Worm (Caenorhabditis elegans) whole organism, early embryonic: ENCODE results near the gene srlf-21.
"Not testable (repeated sequence)": the region's sequence is repeated elsewhere in the genome, so short reads cannot be mapped to it uniquely, and the experiment has no call there.

Experiments
- B0310.2 ChIP-seq: sonication (generic microtip); optimal IDR thresholded peaks from 2 replicates; lab custom pipeline; 2016; ENCODE audit warnings: mild to moderate bottlenecking, missing genetic modification characterization, missing compliant biosample characterization
- F13C5.2 ChIP-seq: sonication (generic microtip); optimal IDR thresholded peaks from 2 replicates; lab custom pipeline; 2017; ENCODE audit warnings: mild to moderate bottlenecking, missing genetic modification characterization, inconsistent platforms, missing compliant biosample characterization
- aly-1 ChIP-seq: sonication (generic microtip); optimal IDR thresholded peaks from 2 replicates; lab custom pipeline; 2016; ENCODE audit warnings: missing genetic modification characterization, missing compliant biosample characterization
- ama-1 ChIP-seq: fragments of 150-350 bp; optimal IDR thresholded peaks from 2 replicates; lab custom pipeline; 2014
- ceh-13 ChIP-seq: fragments of 200-800 bp; sonication (Bioruptor generic); optimal IDR thresholded peaks from 2 replicates; lab custom pipeline; 2018; ENCODE audit warnings: mild to moderate bottlenecking, missing genetic modification characterization, missing compliant biosample characterization
- ceh-36 ChIP-seq: sonication (generic microtip); optimal IDR thresholded peaks from 2 replicates; lab custom pipeline; 2016; ENCODE audit warnings: missing genetic modification characterization, inconsistent platforms, missing compliant biosample characterization
- ets-7 ChIP-seq: sonication (generic microtip); optimal IDR thresholded peaks from 2 replicates; lab custom pipeline; 2016; ENCODE audit warnings: missing genotype, missing genetic modification characterization, missing compliant biosample characterization
- flt-1 ChIP-seq: fragments of 200-800 bp; sonication (Bioruptor generic); IDR thresholded peaks from 2 replicates; pipeline ENCODE4 v1.3.6; 2022; ENCODE audit warnings: missing genetic modification characterization, missing compliant biosample characterization
- hmbx-1 ChIP-seq: sonication (generic microtip); optimal IDR thresholded peaks from 2 replicates; lab custom pipeline; 2016; ENCODE audit warnings: mild to moderate bottlenecking, missing genetic modification characterization, missing compliant biosample characterization
- hmg-4 ChIP-seq: fragments of 200-800 bp; sonication (Bioruptor generic); optimal IDR thresholded peaks from 2 replicates; lab custom pipeline; 2018; ENCODE audit warnings: mild to moderate bottlenecking, missing genetic modification characterization, missing compliant biosample characterization
- hnd-1 ChIP-seq: sonication (generic microtip); optimal IDR thresholded peaks from 2 replicates; lab custom pipeline; 2016; ENCODE audit warnings: missing genetic modification characterization, missing compliant biosample characterization
- pes-1 ChIP-seq: fragments of 200-800 bp; sonication (Bioruptor generic); IDR thresholded peaks from 2 replicates; pipeline ENCODE4 v1.3.6; 2022; ENCODE audit warnings: missing genetic modification reagents, missing genetic modification characterization, missing compliant biosample characterization
- scrt-1 ChIP-seq: fragments of 200-800 bp; sonication (Bioruptor generic); IDR thresholded peaks from 2 replicates; pipeline ENCODE4 v1.3.6; 2022; ENCODE audit warnings: missing genetic modification characterization, missing compliant biosample characterization
- sea-1 ChIP-seq: fragments of 200-800 bp; sonication (Bioruptor generic); conservative IDR thresholded peaks from 2 replicates; pipeline ENCODE4 v1.3.6; 2022; ENCODE audit warnings: missing genetic modification characterization, missing compliant biosample characterization
- tbx-11 ChIP-seq: fragments of 200-800 bp; sonication (Bioruptor generic); IDR thresholded peaks from 2 replicates; pipeline ENCODE4 v1.3.6; 2022; ENCODE audit warnings: missing genetic modification characterization, missing compliant biosample characterization
- tbx-37 ChIP-seq: fragments of 200-800 bp; sonication (Bioruptor generic); conservative IDR thresholded peaks from 2 replicates; pipeline ENCODE4 v1.3.6; 2022; ENCODE audit warnings: missing genetic modification reagents, missing genetic modification characterization, missing compliant biosample characterization
- tra-4 ChIP-seq: sonication (generic microtip); optimal IDR thresholded peaks from 2 replicates; lab custom pipeline; 2017; ENCODE audit warnings: missing genetic modification characterization, missing compliant biosample characterization

The srlf-21 gene

DNA sequence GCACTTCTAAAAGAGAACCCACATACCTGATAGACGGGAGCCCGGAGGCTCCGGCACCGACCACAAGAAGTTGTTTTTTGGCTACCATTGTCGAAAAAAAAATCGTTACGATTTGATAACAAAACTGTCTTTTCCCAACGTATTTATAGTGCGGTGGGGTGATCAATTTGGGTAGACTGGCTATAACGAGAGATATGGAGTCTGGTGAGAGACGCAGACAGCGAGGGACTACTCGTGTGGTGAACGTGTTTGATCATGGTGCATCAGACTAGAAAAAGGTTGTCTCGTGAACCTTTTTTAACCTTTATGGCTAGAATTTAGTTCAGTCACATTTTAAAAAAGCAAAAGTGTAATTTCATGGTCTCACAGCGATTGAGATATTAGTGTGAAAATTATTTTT is 13.1 kb upstream of the srlf-21 start, which contains the start of gene fmo-5:
TSS of gene fmo-5 (minus strand) at position 206 of the 400 bp plus-strand sequence.
- TF ChIP-seq ets-7 (tag; lab: Kevin White, UChicago): no peak
- no peak for TF ChIP-seq tbx-37
- no peak for TF ChIP-seq pes-1 (GFP tag; lab: Robert Waterston, UW)
- no peak for TF ChIP-seq tra-4 (tag; lab: Kevin White, UChicago)
- no peak for TF ChIP-seq F13C5.2 (tag; lab: Kevin White, UChicago)
- no peak for TF ChIP-seq hmbx-1 (tag; lab: Kevin White, UChicago)
- TF ChIP-seq hmg-4 (GFP tag; lab: Kevin White, UChicago): no peak
- no peak for TF ChIP-seq scrt-1
- no peak for TF ChIP-seq flt-1 (GFP tag; lab: Robert Waterston, UW)
- no peak for TF ChIP-seq ceh-13 (GFP tag; lab: Kevin White, UChicago)
- no peak for TF ChIP-seq B0310.2
- TF ChIP-seq tbx-11 (GFP tag; lab: Robert Waterston, UW): no peak
- TF ChIP-seq ceh-36 (tag; lab: Kevin White, UChicago): no peak

DNA sequence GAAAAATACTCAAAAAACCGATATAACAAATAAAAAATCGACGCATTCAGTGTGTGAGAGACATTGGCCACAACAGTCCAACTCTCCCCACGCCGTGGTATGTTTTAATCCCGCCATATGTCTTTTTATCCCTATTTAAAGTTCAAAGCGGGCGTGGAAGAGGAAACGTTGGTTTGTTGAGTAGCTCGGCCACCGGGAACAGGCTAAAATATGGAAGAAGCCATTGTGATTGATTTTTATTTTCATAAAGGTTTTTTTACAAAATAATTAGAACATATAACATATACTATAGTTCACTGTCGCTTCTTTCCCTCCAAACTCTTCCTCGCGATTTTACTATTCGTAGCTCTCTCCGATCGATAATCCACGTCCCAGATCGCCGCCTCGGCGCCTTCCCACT is 8.8 kb upstream of the srlf-21 start, which contains the start of gene nas-32:
TSS of gene nas-32 (minus strand) at position 101 of the 400 bp plus-strand sequence.
- TF ChIP-seq aly-1 (tag; lab: Kevin White, UChicago) (no peak), hmbx-1 (tag; lab: Kevin White, UChicago) (no peak), tbx-11 (GFP tag; lab: Robert Waterston, UW) (no peak), B0310.2 (no peak), sea-1 (GFP tag; lab: Robert Waterston, UW) (no peak), scrt-1 (no peak)

DNA sequence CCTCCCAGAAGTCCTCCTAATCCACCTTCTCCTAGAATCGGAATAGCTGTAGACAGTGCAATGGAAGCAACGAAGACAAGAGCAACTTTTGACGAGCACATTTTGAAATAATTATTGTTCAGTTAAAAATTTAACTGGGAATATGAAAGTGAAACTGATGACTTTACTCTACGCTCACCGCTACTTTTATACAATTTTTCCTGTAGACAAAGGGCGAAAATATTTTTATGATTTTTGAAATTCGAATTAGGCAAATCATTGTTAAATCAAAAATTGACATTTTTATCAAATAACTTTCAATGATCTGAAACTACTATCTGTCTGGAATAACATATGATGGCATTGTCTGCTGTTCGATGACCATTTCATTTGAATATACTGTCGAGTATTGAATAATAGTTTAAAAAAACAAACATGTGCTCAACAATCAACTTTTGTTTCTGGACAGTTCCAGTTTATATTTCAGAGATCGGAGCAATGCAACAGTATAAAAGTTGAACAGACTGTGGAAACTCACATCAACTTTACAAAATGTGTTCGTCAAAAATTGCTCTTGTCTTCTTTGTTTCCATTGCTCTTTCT is 3.2 kb upstream of the srlf-21 start, which contains the start of the genes srlf-23 and srlf-20:
TSS of gene srlf-23 (minus strand) at position 101 of the 582 bp plus-strand sequence.
TSS of gene srlf-20 (plus strand) at position 532 of the 582 bp plus-strand sequence.
- TF ChIP-seq sea-1 (GFP tag; lab: Robert Waterston, UW) (no peak), tra-4 (tag; lab: Kevin White, UChicago) (no peak), B0310.2 (no peak), ceh-13 (GFP tag; lab: Kevin White, UChicago) (no peak), flt-1 (GFP tag; lab: Robert Waterston, UW) (no peak), hmbx-1 (tag; lab: Kevin White, UChicago) (no peak), aly-1 (tag; lab: Kevin White, UChicago) (no peak), hmg-4 (GFP tag; lab: Kevin White, UChicago) (no peak), ceh-36 (tag; lab: Kevin White, UChicago) (no peak), pes-1 (GFP tag; lab: Robert Waterston, UW) (no peak), tbx-37 (no peak), hnd-1 (tag; lab: Kevin White, UChicago) (no peak), ets-7 (tag; lab: Kevin White, UChicago) (no peak), scrt-1 (no peak), F13C5.2 (tag; lab: Kevin White, UChicago) (no peak), tbx-11 (GFP tag; lab: Robert Waterston, UW) (no peak), ama-1 (lab: Kevin White, UChicago) (no peak)

DNA sequence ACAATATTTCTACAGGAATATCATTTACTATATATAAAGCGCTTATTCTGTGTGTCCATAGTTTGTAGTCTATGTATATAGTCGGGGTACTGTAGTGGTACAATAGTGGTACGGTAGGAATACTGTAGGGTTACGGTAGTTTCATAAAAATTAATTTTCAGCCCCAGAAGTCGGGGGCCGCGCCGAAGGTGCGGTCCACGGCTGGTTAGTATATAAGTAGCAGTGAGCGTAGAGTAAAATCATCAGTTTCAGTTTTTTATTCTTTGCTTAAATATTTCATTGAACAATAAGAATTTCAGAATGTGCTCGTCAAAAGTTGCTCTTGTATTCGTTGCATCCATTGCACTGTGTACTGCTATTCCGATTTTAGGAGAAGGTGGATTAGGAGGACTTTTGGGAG is 512 bp upstream of the srlf-21 start, which contains the start of gene srlf-22:
TSS of gene srlf-22 (plus strand) at position 301 of the 400 bp plus-strand sequence.
- not testable (repeated sequence) for TF ChIP-seq hmg-4 (GFP tag; lab: Kevin White, UChicago); aly-1 (tag; lab: Kevin White, UChicago); tbx-37

- TF ChIP-seq tbx-11 (GFP tag; lab: Robert Waterston, UW) (no peak), ets-7 (tag; lab: Kevin White, UChicago) (no peak), sea-1 (GFP tag; lab: Robert Waterston, UW) (no peak), ceh-36 (tag; lab: Kevin White, UChicago) (no peak), scrt-1 (no peak), aly-1 (tag; lab: Kevin White, UChicago) (no peak), ama-1 (lab: Kevin White, UChicago) (no peak), tra-4 (tag; lab: Kevin White, UChicago) (no peak)
Measured at ce11 chrV:889216-889615, 1.1 kb downstream of the srlf-21 start, which contains the start of gene T02B11.6. Gene T02B11.6 (minus strand): TSS chrV:889316.

ce11 chrV:884324-884723 is 6.0 kb downstream of the srlf-21 start, which contains the start of gene srj-38:
Gene srj-38 (minus strand): TSS chrV:884424.
- TF ChIP-seq scrt-1: no peak
- no peak for TF ChIP-seq ets-7 (tag; lab: Kevin White, UChicago)
- TF ChIP-seq tbx-37: no peak
- TF ChIP-seq tbx-11 (GFP tag; lab: Robert Waterston, UW): no peak
- no peak for TF ChIP-seq hmbx-1 (tag; lab: Kevin White, UChicago)
- no peak for TF ChIP-seq B0310.2
- no peak for TF ChIP-seq sea-1 (GFP tag; lab: Robert Waterston, UW)

DNA sequence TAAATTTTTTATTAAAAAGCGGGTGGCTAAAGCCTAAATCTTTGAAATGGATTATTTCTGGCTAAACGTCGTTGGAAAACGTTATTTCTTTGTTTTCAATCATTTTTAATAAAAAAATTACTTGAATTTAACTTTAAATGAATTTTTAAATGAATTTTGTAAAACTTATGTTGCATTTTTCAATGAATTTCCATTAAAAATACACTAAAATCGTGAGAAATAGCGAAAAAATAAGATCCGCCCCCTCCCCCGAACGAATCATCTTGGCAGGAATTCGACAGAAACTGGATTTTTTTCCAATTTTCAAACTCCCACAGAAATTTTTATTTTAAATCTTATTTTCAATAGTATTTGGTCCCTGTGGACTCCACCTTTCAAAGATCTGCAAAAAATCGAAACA is 11.2 kb downstream of the srlf-21 start, which contains the start of gene srg-53:
TSS of gene srg-53 (plus strand) at position 301 of the 400 bp plus-strand sequence.
- TF ChIP-seq ets-7 (tag; lab: Kevin White, UChicago): no peak

- TF ChIP-seq hmg-4 (GFP tag; lab: Kevin White, UChicago) (no peak), sea-1 (GFP tag; lab: Robert Waterston, UW) (no peak), ama-1 (lab: Kevin White, UChicago) (no peak), aly-1 (tag; lab: Kevin White, UChicago) (no peak), tbx-11 (GFP tag; lab: Robert Waterston, UW) (no peak), hmbx-1 (tag; lab: Kevin White, UChicago) (no peak), ceh-36 (tag; lab: Kevin White, UChicago) (no peak), hnd-1 (tag; lab: Kevin White, UChicago) (no peak), pes-1 (GFP tag; lab: Robert Waterston, UW) (no peak)
Measured at ce11 chrV:878567-878966, 11.8 kb downstream of the srlf-21 start, which contains the start of gene T02B11.8. Gene T02B11.8 (minus strand): TSS chrV:878667.
